Fruit fly (Drosophila melanogaster): ENCODE measurements around the gene Or65c.

The Or65c gene

dm6 chr3L:6369638-6370195 lies 42.3 kb downstream of the Or65c start:
- TF ChIP-seq CG7101 (tag; optimal IDR thresholded peaks at IDR 0.05) (no peak), ovo (GFP tag; optimal IDR thresholded peaks at IDR 0.05) (no peak), CG11617 (GFP tag; optimal IDR thresholded peaks at IDR 0.05) (no peak), cic (GFP tag; optimal IDR thresholded peaks at IDR 0.05) (no peak), CG14711 (tag; optimal IDR thresholded peaks at IDR 0.05) (no peak), Hr96 (GFP tag; optimal IDR thresholded peaks at IDR 0.05) (no peak), CG33017 (tag; optimal IDR thresholded peaks at IDR 0.05) (no peak), bab1 (GFP tag; optimal IDR thresholded peaks at IDR 0.05) (no peak), pad (GFP tag; optimal IDR thresholded peaks at IDR 0.05) (no peak)

- no peak for TF ChIP-seq CG14711 (tag; optimal IDR thresholded peaks at IDR 0.05)
These were observed 44.0 kb downstream of the Or65c start for dm6 chr3L:6371406-6371805.

All from whole organism, adult.